Fruit fly (Drosophila melanogaster): ENCODE data around the gene Ir62a.

Ir62a gene

dm6 chr3L:1536487-1537337 is 5.7 kb upstream of the Ir62a start, which contains the start of the genes CG12091 and pns (continued):
- TF ChIP-seq CG30403 (GFP tag; optimal IDR thresholded peaks at IDR 0.05), result peak; percentile 81
- TF ChIP-seq CG17361 (GFP tag; IDR thresholded peaks at IDR 0.05), result peak; percentile 74
- TF ChIP-seq H15 (GFP tag; IDR thresholded peaks at IDR 0.05), result no peak
- no peak for TF ChIP-seq CG30431 (GFP tag; optimal IDR thresholded peaks at IDR 0.05)
- TF ChIP-seq CG4707 (GFP tag; optimal IDR thresholded peaks at IDR 0.05), result peak; percentile 38
- peak; percentile 62 for TF ChIP-seq az2 (GFP tag; optimal IDR thresholded peaks at IDR 0.05)
- peak; percentile 66 for TF ChIP-seq Dip3 (GFP tag; optimal IDR thresholded peaks at IDR 0.05)
- TF ChIP-seq Ssrp (tag; optimal IDR thresholded peaks at IDR 0.05), result peak; percentile 28
- TF ChIP-seq CG12155 (GFP tag; optimal IDR thresholded peaks at IDR 0.05), result peak; percentile 72
- 0 out of 2 replicates have a peak, but pooled peaks have one; percentile 27 for TF ChIP-seq CG10959 (GFP tag; IDR thresholded peaks at IDR 0.05)
- peak; percentile 50 for TF ChIP-seq CG12236 (GFP tag; optimal IDR thresholded peaks at IDR 0.05)
- TF ChIP-seq CG14014 (GFP tag; IDR thresholded peaks at IDR 0.05), result peak; percentile 69
- peak; percentile 53 for TF ChIP-seq ewg (GFP tag; optimal IDR thresholded peaks at IDR 0.05)
- TF ChIP-seq CG7839 (tag; optimal IDR thresholded peaks at IDR 0.05), result peak; percentile 74
- peak; percentile 66 to 69 for TF ChIP-seq chif (GFP tag; optimal IDR thresholded peaks at IDR 0.05)
- peak; percentile 59 for TF ChIP-seq CG34376 (GFP tag; optimal IDR thresholded peaks at IDR 0.05)
- no peak for TF ChIP-seq emc (GFP tag; optimal IDR thresholded peaks at IDR 0.05)
- TF ChIP-seq CG7987 (GFP tag; optimal IDR thresholded peaks at IDR 0.05), result peak; percentile 43
- TF ChIP-seq grau (tag; optimal IDR thresholded peaks at IDR 0.05), result peak; percentile 67
- TF ChIP-seq CG2202 (tag; optimal IDR thresholded peaks at IDR 0.05), result peak; percentile 52
- peak; percentile 23 for TF ChIP-seq D19B (GFP tag; optimal IDR thresholded peaks at IDR 0.05)
- TF ChIP-seq CG2129 (GFP tag; IDR thresholded peaks at IDR 0.05; ENCODE audit: partially characterized antibody), result no peak
- peak; percentile 90 for TF ChIP-seq CG10267 (tag; optimal IDR thresholded peaks at IDR 0.05)
- TF ChIP-seq Spps (tag; optimal IDR thresholded peaks at IDR 0.05), result peak; percentile 9
- TF ChIP-seq pros (GFP tag; optimal IDR thresholded peaks at IDR 0.05), result no peak
- no peak for TF ChIP-seq sc (optimal IDR thresholded peaks at IDR 0.05)
- no peak for TF ChIP-seq sc (GFP tag; optimal IDR thresholded peaks at IDR 0.05)
- no peak for TF ChIP-seq Lim3 (GFP tag; IDR thresholded peaks at IDR 0.05)
- no peak for TF ChIP-seq CG1832 (GFP tag; optimal IDR thresholded peaks at IDR 0.05)
- peak; percentile 43; the same call in 1 of the 2 replicates for TF ChIP-seq MBD-R2 (GFP tag; IDR thresholded peaks at IDR 0.05)
- TF ChIP-seq CG12219 (GFP tag; optimal IDR thresholded peaks at IDR 0.05), result peak; percentile 20
- TF ChIP-seq bbx (GFP tag; IDR thresholded peaks at IDR 0.05; ENCODE audit: partially characterized antibody), result peak; percentile 27
- peak; percentile 31 for TF ChIP-seq CG6813 (GFP tag; optimal IDR thresholded peaks at IDR 0.05)
- no peak for TF ChIP-seq Vsx1 (GFP tag; optimal IDR thresholded peaks at IDR 0.05)
- peak; percentile 42 for TF ChIP-seq CG8388 (GFP tag; optimal IDR thresholded peaks at IDR 0.05)
- TF ChIP-seq grn (GFP tag; optimal IDR thresholded peaks at IDR 0.05), result peak; percentile 37
- peak; percentile 3 for TF ChIP-seq CG7745 (tag; optimal IDR thresholded peaks at IDR 0.05)
- peak; percentile 61 for TF ChIP-seq CG17359 (tag; optimal IDR thresholded peaks at IDR 0.05)
- no peak for TF ChIP-seq ash1 (GFP tag; optimal IDR thresholded peaks at IDR 0.05)
- TF ChIP-seq CG15011 (GFP tag; optimal IDR thresholded peaks at IDR 0.05), result no peak
- peak; percentile 45 for TF ChIP-seq CG17186 (GFP tag; optimal IDR thresholded peaks at IDR 0.05)
- peak; percentile 93 for TF ChIP-seq MESR4 (GFP tag; optimal IDR thresholded peaks at IDR 0.05)
- TF ChIP-seq D19A (tag; optimal IDR thresholded peaks at IDR 0.05), result peak; percentile 27
- 0 out of 2 replicates have a peak, but pooled peaks have one; percentile 10 for TF ChIP-seq CG14667 (GFP tag; IDR thresholded peaks at IDR 0.05)
- TF ChIP-seq Hr51 (GFP tag; optimal IDR thresholded peaks at IDR 0.05), result peak; percentile 69
- peak; percentile 12 for TF ChIP-seq zf30C (GFP tag; optimal IDR thresholded peaks at IDR 0.05)
- peak; percentile 71 for TF ChIP-seq lab (GFP tag; optimal IDR thresholded peaks at IDR 0.05)
- TF ChIP-seq stwl (tag; optimal IDR thresholded peaks at IDR 0.05), result peak; percentile 67
